Worm (Caenorhabditis elegans): ENCODE measurements around the gene F55A11.4.

DNA sequence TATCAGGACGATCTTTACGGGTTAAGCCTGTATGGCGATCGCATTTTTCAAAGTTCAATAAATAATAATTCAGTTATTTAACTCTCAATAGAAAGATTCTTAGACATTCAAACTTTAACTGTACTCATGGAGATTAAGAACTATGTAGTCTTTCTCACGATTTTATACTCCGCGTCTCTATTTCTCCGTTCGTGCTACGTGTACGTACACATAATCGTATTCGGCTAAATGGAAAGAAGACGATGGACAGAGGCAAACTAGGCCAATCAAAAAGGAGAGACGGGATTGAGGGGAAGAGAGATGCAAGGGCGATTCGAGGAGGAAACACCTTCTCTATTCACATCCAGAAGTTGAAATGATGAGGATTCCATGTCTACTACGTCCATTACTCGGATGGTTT is 3.2 kb downstream of the F55A11.4 start, which contains the start of gene bus-18:
- TF ChIP-seq cog-1 (tag; optimal IDR thresholded peaks at IDR 0.05) = no peak
- TF ChIP-seq tab-1 (GFP tag; IDR thresholded peaks at IDR 0.05) = no peak
- TF ChIP-seq klf-2 (GFP tag; conservative IDR thresholded peaks at IDR 0.05) = no peak
- TF ChIP-seq flt-1 (GFP tag; IDR thresholded peaks at IDR 0.05) = no peak

Data from whole organism, midembryonic.